Worm (Caenorhabditis elegans): ENCODE results near the gene T02G5.7.

Gene T02G5.7

DNA sequence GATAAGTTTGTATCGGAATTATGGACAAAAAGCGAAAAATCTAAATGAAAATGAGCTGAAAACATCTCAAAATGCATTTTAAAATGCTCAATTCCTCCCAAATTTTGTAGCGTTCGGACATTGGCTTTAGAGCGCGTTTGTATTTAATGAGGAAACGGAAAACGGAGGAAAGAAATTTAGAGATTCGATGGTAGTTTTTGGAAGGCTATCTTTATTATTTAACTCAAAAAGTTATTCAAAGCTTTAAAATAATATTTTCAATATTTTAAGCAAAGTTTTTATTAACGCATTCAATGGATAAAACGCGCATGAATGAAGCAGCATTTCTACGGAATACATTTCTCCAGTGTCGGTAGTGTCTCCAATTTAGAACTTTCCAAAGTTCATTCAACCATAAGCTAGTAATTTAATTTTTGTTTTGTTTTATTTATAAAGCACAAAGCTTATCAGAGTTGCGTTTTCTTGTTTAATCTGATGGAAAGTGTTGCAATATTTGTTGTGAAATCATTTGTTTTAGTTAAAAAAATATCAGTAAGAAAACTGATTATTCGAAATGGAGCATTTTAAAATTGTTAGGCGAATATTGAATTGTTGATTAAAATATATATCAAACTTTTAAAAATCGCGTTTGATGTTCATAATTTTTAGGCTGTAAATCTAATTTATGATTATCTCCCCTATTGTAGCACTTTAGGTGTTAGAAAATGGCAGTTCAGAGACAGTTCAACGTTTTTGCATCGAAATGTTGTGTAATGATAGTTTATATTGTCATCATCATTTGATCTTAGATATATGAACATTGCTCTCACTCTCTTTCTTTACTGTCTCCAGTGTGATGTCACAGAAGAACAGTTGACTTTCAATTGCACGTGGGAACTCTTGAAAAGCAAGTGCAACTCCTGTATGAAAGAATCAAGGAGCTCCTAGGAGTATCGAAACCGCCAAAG lies 2.6 kb upstream of the T02G5.7 start:
- TF ChIP-seq tbx-2 (tag; optimal IDR thresholded peaks at IDR 0.05): peak; percentile 74
- TF ChIP-seq C34B4.2 (tag; optimal IDR thresholded peaks at IDR 0.05): no peak
- TF ChIP-seq sptf-1 (tag; optimal IDR thresholded peaks at IDR 0.05): no peak
- TF ChIP-seq mdl-1 (tag; optimal IDR thresholded peaks at IDR 0.05): peak in 1 of 2 experiments; percentile 17
- no peak for TF ChIP-seq grh-1 (GFP tag; IDR thresholded peaks at IDR 0.05)
- peak; percentile 79 for TF ChIP-seq snu-23 (GFP tag; optimal IDR thresholded peaks at IDR 0.05)
- TF ChIP-seq skn-1 (tag; optimal IDR thresholded peaks at IDR 0.05): peak; percentile 77
- peak; percentile 72 to 78 for TF ChIP-seq lin-35 (GFP tag; optimal IDR thresholded peaks at IDR 0.05)
- TF ChIP-seq C04F5.9 (tag; optimal IDR thresholded peaks at IDR 0.05): peak; percentile 67
- TF ChIP-seq ceh-90 (tag; optimal IDR thresholded peaks at IDR 0.05): peak; percentile 77
- TF ChIP-seq lin-15B (tag; optimal IDR thresholded peaks at IDR 0.05): peak; percentile 70
- peak; percentile 17 for TF ChIP-seq ceh-8 (GFP tag; optimal IDR thresholded peaks at IDR 0.05)
- peak; percentile 55 for TF ChIP-seq blmp-1 (tag; optimal IDR thresholded peaks at IDR 0.05)
- TF ChIP-seq dpl-1 (GFP tag; optimal IDR thresholded peaks at IDR 0.05): peak; percentile 55 to 71 (median 61)
- TF ChIP-seq nhr-28 (tag; optimal IDR thresholded peaks at IDR 0.05): no peak
- no peak for TF ChIP-seq zag-1 (tag; optimal IDR thresholded peaks at IDR 0.05)
- TF ChIP-seq fkh-4 (tag; optimal IDR thresholded peaks at IDR 0.05; ENCODE audit: borderline replicate concordance): peak; percentile 17
- no peak for TF ChIP-seq Y116A8C.19 (tag; optimal IDR thresholded peaks at IDR 0.05; ENCODE audit: borderline replicate concordance)
- peak; percentile 89 for TF ChIP-seq fkh-8 (tag; optimal IDR thresholded peaks at IDR 0.05)
- no peak for TF ChIP-seq mef-2 (tag; optimal IDR thresholded peaks at IDR 0.05)
- TF ChIP-seq ceh-63 (GFP tag; optimal IDR thresholded peaks at IDR 0.05): no peak
- peak; percentile 89 for TF ChIP-seq mep-1 (tag; optimal IDR thresholded peaks at IDR 0.05)
- peak; percentile 94 for TF ChIP-seq lin-14 (GFP tag; optimal IDR thresholded peaks at IDR 0.05)
- peak; percentile 59 for TF ChIP-seq unc-86 (tag; optimal IDR thresholded peaks at IDR 0.05)
- peak; percentile 84 for TF ChIP-seq nhr-47 (tag; optimal IDR thresholded peaks at IDR 0.05)
- peak; percentile 80 for TF ChIP-seq nhr-90 (tag; optimal IDR thresholded peaks at IDR 0.05; ENCODE audit: poor library complexity)
- TF ChIP-seq nhr-77 (tag; optimal IDR thresholded peaks at IDR 0.05): peak; percentile 37
- TF ChIP-seq elt-2 (tag; optimal IDR thresholded peaks at IDR 0.05): peak; percentile 35
- TF ChIP-seq ztf-4 (tag; optimal IDR thresholded peaks at IDR 0.05): no peak
- TF ChIP-seq fos-1 (tag; optimal IDR thresholded peaks at IDR 0.05): peak; percentile 62
- no peak for TF ChIP-seq nhr-84 (tag; optimal IDR thresholded peaks at IDR 0.05)
- TF ChIP-seq jun-1 (tag; optimal IDR thresholded peaks at IDR 0.05): no peak
- peak; percentile 58 for TF ChIP-seq nhr-237 (tag; optimal IDR thresholded peaks at IDR 0.05)
- peak; percentile 73 for TF ChIP-seq swsn-7 (tag; optimal IDR thresholded peaks at IDR 0.05)
- peak; percentile 66 for TF ChIP-seq irx-1 (tag; optimal IDR thresholded peaks at IDR 0.05)
- no peak for TF ChIP-seq ces-1 (GFP tag; optimal IDR thresholded peaks at IDR 0.05)
- TF ChIP-seq rnt-1 (tag; optimal IDR thresholded peaks at IDR 0.05): peak; percentile 68
- no peak for TF ChIP-seq pag-3 (tag; optimal IDR thresholded peaks at IDR 0.05; ENCODE audit: borderline replicate concordance, insufficient read depth)
- peak; percentile 67 to 68 for TF ChIP-seq efl-1 (optimal IDR thresholded peaks at IDR 0.05)
- peak; percentile 58 to 79 for TF ChIP-seq efl-1 (GFP tag; optimal IDR thresholded peaks at IDR 0.05 in 1 of 2)
- peak; percentile 86 for TF ChIP-seq C16A3.4 (tag; optimal IDR thresholded peaks at IDR 0.05)
- peak; percentile 21 for TF ChIP-seq hlh-4 (tag; optimal IDR thresholded peaks at IDR 0.05)
- TF ChIP-seq tlp-1 (tag; optimal IDR thresholded peaks at IDR 0.05): no peak
- peak; percentile 76 for TF ChIP-seq isw-1 (GFP tag; IDR thresholded peaks at IDR 0.05)
- no peak for TF ChIP-seq egl-27 (tag; optimal IDR thresholded peaks at IDR 0.05)
- TF ChIP-seq ets-5 (GFP tag; IDR thresholded peaks at IDR 0.05): no peak
- TF ChIP-seq nhr-85 (tag): peak; percentile 85
- peak; percentile 86 for TF ChIP-seq pax-3 (tag; optimal IDR thresholded peaks at IDR 0.05)
- TF ChIP-seq ztf-11 (tag; optimal IDR thresholded peaks at IDR 0.05): peak in 1 of 2 experiments; percentile 78
- TF ChIP-seq egl-13 (tag; optimal IDR thresholded peaks at IDR 0.05): peak; percentile 65
- no peak for TF ChIP-seq ama-1 (optimal IDR thresholded peaks at IDR 0.05)

Data from whole organism, L1 larva.